Fruit fly (Drosophila melanogaster) whole organism, embryonic: ENCODE results near the gene in.

Experiments used
- Bgb ChIP-seq: fragments of 200-800 bp; sonication (Bioruptor generic); IDR thresholded peaks from 2 replicates; pipeline ENCODE4 v1.3.6; 2022; ENCODE audit warnings: missing biosample characterization, missing genetic modification characterization; ENCODE audit not compliant: partially characterized antibody
- BtbVII ChIP-seq: fragments of 200-800 bp; sonication (Bioruptor generic); optimal IDR thresholded peaks from 3 replicates; lab custom pipeline; 2017; ENCODE audit warnings: missing biosample characterization, mild to moderate bottlenecking, missing genetic modification characterization
- CG13287 ChIP-seq: fragments of 200-800 bp; sonication (Bioruptor generic); IDR thresholded peaks from 2 replicates; pipeline ENCODE4 v1.3.6; 2022; ENCODE audit warnings: missing biosample characterization, missing genetic modification characterization; ENCODE audit not compliant: partially characterized antibody
- CG13424 ChIP-seq: fragments of 200-800 bp; sonication (Bioruptor generic); optimal IDR thresholded peaks from 2 replicates; lab custom pipeline; 2019; ENCODE audit warnings: missing biosample characterization, mild to moderate bottlenecking, missing genetic modification characterization, moderate library complexity
- CG16813 ChIP-seq: fragments of 200-800 bp; sonication (Bioruptor generic); IDR thresholded peaks from 3 replicates; pipeline ENCODE4 v1.3.6; 2022; ENCODE audit warnings: missing biosample characterization, missing genetic modification characterization; ENCODE audit not compliant: partially characterized antibody
- CG2712 ChIP-seq: fragments of 200-800 bp; optimal IDR thresholded peaks from 3 replicates; lab custom pipeline; 2019; ENCODE audit warnings: missing biosample characterization, mild to moderate bottlenecking, missing genetic modification characterization, moderate library complexity
- CG3726 ChIP-seq: fragments of 200-800 bp; sonication (Bioruptor generic); IDR thresholded peaks from 3 replicates; pipeline ENCODE4, ENCODE4 v1.3.6; 2022; ENCODE audit warnings: missing biosample characterization, missing genetic modification characterization
- CG3847 ChIP-seq: fragments of 200-800 bp; sonication (Bioruptor generic); IDR thresholded peaks from 2 replicates; pipeline ENCODE4 v1.3.6; 2022; ENCODE audit warnings: missing biosample characterization, missing genetic modification characterization
- CG6683 ChIP-seq: fragments of 200-800 bp; sonication (Bioruptor generic); optimal IDR thresholded peaks from 2 replicates; lab custom pipeline; 2017; ENCODE audit warnings: missing biosample characterization, mild to moderate bottlenecking, missing genetic modification characterization, missing genetic modification reagents
- CG6791 ChIP-seq: fragments of 200-800 bp; sonication (Bioruptor generic); IDR thresholded peaks from 3 replicates; pipeline ENCODE4 v1.3.6; 2022; ENCODE audit warnings: missing biosample characterization, missing genetic modification characterization; ENCODE audit not compliant: partially characterized antibody
- CG9797 ChIP-seq: fragments of 200-800 bp; sonication (Bioruptor generic); optimal IDR thresholded peaks from 3 replicates; lab custom pipeline; 2018; ENCODE audit warnings: missing biosample characterization, mild to moderate bottlenecking, missing genetic modification characterization
- CG9932 ChIP-seq: fragments of 200-800 bp; sonication (Bioruptor generic); IDR thresholded peaks from 2 replicates; pipeline ENCODE4 v1.3.6; 2022; ENCODE audit warnings: missing biosample characterization, missing genetic modification characterization
- D ChIP-seq, 2 experiments: fragments of 200-800 bp in 1 of 2; fragments of >200 bp in 1 of 2; sonication (Bioruptor generic) in 1 of 2; optimal IDR thresholded peaks; 2 replicates in 1 of 2; 3 replicates in 1 of 2; lab custom pipeline; 2017; ENCODE audit warnings: mild to moderate bottlenecking in 1 of 2, missing biosample characterization in 1 of 2, missing genetic modification characterization in 1 of 2, missing genetic modification reagents in 1 of 2
- D19B ChIP-seq: fragments of 200-800 bp; sonication (Bioruptor generic); optimal IDR thresholded peaks from 2 replicates; lab custom pipeline; 2017; ENCODE audit warnings: missing biosample characterization, mild to moderate bottlenecking, missing genetic modification characterization
- Dll ChIP-seq: fragments of 200-800 bp; sonication (Bioruptor generic); IDR thresholded peaks from 4 replicates; pipeline ENCODE4 v1.3.6; 2022; ENCODE audit warnings: missing biosample characterization, missing genetic modification characterization; ENCODE audit not compliant: partially characterized antibody
- Dref ChIP-seq: fragments of 200-800 bp; sonication (Bioruptor generic); IDR thresholded peaks from 2 replicates; pipeline ENCODE4 v1.3.6; 2022; ENCODE audit warnings: missing biosample characterization, missing genetic modification characterization
- Drgx ChIP-seq: fragments of 200-800 bp; sonication (Bioruptor generic); IDR thresholded peaks from 2 replicates; pipeline ENCODE4 v1.3.6; 2022; ENCODE audit warnings: missing biosample characterization, missing genetic modification characterization
- Eip74EF ChIP-seq, 2 experiments: fragments of 200-800 bp in 1 of 2; fragments of >200 bp in 1 of 2; sonication (Bioruptor generic) in 1 of 2; optimal IDR thresholded peaks; 2 replicates each; lab custom pipeline; 2017 to 2019; ENCODE audit warnings: missing biosample characterization in 2 of 2, missing genetic modification characterization in 2 of 2, mild to moderate bottlenecking in 1 of 2, moderate library complexity in 1 of 2
- Ets65A ChIP-seq: fragments of 200-800 bp; sonication (Bioruptor generic); peaks from one replicate; lab custom pipeline; 2016; ENCODE audit warnings: missing biosample characterization, missing genetic modification characterization
- Lhr ChIP-seq: fragments of 200-800 bp; sonication (Bioruptor generic); optimal IDR thresholded peaks from 3 replicates; lab custom pipeline; 2017; ENCODE audit warnings: mild to moderate bottlenecking, missing biosample characterization, missing genetic modification reagents, missing genetic modification characterization
- Lim3 ChIP-seq: fragments of 200-800 bp; sonication (Bioruptor generic); IDR thresholded peaks from 2 replicates; pipeline ENCODE4 v1.3.6; 2022; ENCODE audit warnings: missing biosample characterization, missing genetic modification characterization
- NC2α ChIP-seq: fragments of 200-800 bp; sonication (Bioruptor generic); optimal IDR thresholded peaks from 2 replicates; lab custom pipeline; 2016; ENCODE audit warnings: missing biosample characterization, missing genetic modification characterization
- Neu2 ChIP-seq: fragments of 200-800 bp; sonication (Bioruptor generic); optimal IDR thresholded peaks from 3 replicates; lab custom pipeline; 2016; ENCODE audit warnings: missing biosample characterization, missing genetic modification characterization, borderline replicate concordance
- Poxn ChIP-seq: fragments of 200-800 bp; sonication (Bioruptor generic); IDR thresholded peaks from 2 replicates; pipeline ENCODE4 v1.3.6; 2022; ENCODE audit warnings: missing biosample characterization, missing genetic modification characterization
- Scr ChIP-seq: fragments of 200-800 bp; sonication (Bioruptor generic); IDR thresholded peaks from 2 replicates; pipeline ENCODE4 v1.3.6; 2022; ENCODE audit warnings: missing biosample characterization, missing genetic modification characterization; ENCODE audit not compliant: partially characterized antibody
- Sry-δ ChIP-seq: fragments of 200-800 bp; sonication (Bioruptor generic); optimal IDR thresholded peaks from 2 replicates; lab custom pipeline; 2016; ENCODE audit warnings: missing biosample characterization, missing genetic modification characterization
- Trl ChIP-seq, 3 experiments: fragments of >200 bp in 2 of 3; fragments of 200-800 bp in 1 of 3; sonication (Bioruptor generic) in 1 of 3; optimal IDR thresholded peaks; 2 replicates in 1 of 3; 3 replicates in 2 of 3; lab custom pipeline; 2016 to 2017; ENCODE audit warnings: missing biosample characterization in 1 of 3, missing genetic modification characterization in 1 of 3
- YL-1 ChIP-seq: fragments of 200-800 bp; sonication (Bioruptor generic); optimal IDR thresholded peaks from 3 replicates; lab custom pipeline; 2017; ENCODE audit warnings: missing biosample characterization, mild to moderate bottlenecking, missing genetic modification characterization
- amos ChIP-seq: fragments of 200-800 bp; sonication (Bioruptor generic); IDR thresholded peaks from 2 replicates; pipeline ENCODE4 v1.3.6; 2022; ENCODE audit warnings: missing biosample characterization, missing genetic modification characterization; ENCODE audit not compliant: partially characterized antibody
- ap ChIP-seq: fragments of 200-800 bp; sonication (Bioruptor generic); IDR thresholded peaks from 2 replicates; pipeline ENCODE4 v1.3.6; 2022; ENCODE audit warnings: missing biosample characterization, missing genetic modification characterization
- ara ChIP-seq: fragments of 200-800 bp; sonication (Bioruptor generic); IDR thresholded peaks from 2 replicates; pipeline ENCODE4 v1.3.6; 2022; ENCODE audit warnings: missing biosample characterization, missing genetic modification characterization
- bbx ChIP-seq: fragments of 200-800 bp; sonication (Bioruptor generic); IDR thresholded peaks from 2 replicates; pipeline ENCODE4 v1.3.6; 2022; ENCODE audit warnings: missing biosample characterization, missing genetic modification characterization; ENCODE audit not compliant: partially characterized antibody
- cad ChIP-seq: fragments of >200 bp; optimal IDR thresholded peaks from 2 replicates; lab custom pipeline; 2017; ENCODE audit warnings: missing biosample characterization, missing genetic modification characterization
- gcm2 ChIP-seq: fragments of 200-800 bp; sonication (Bioruptor generic); optimal IDR thresholded peaks from 2 replicates; lab custom pipeline; 2016; ENCODE audit warnings: missing biosample characterization, missing genetic modification characterization
- gfzf ChIP-seq: fragments of 200-800 bp; sonication (Bioruptor generic); optimal IDR thresholded peaks from 2 replicates; lab custom pipeline; 2016; ENCODE audit warnings: missing biosample characterization, mild to moderate bottlenecking, missing genetic modification characterization, moderate library complexity
- lilli ChIP-seq: fragments of 200-800 bp; sonication (Bioruptor generic); optimal IDR thresholded peaks from 3 replicates; lab custom pipeline; 2016; ENCODE audit warnings: missing biosample characterization, missing genetic modification characterization
- lov ChIP-seq, 2 experiments: fragments of 200-800 bp in 1 of 2; fragments of >200 bp in 1 of 2; sonication (Bioruptor generic) in 1 of 2; IDR thresholded peaks in 1 of 2; optimal IDR thresholded peaks in 1 of 2; 2 replicates in 1 of 2; 3 replicates in 1 of 2; pipeline versions ENCODE4 v1.3.6 to Lab custom; 2017 to 2022; ENCODE audit warnings: missing biosample characterization in 1 of 2, missing genetic modification characterization in 1 of 2
- maf-S ChIP-seq: fragments of 200-800 bp; sonication (Bioruptor generic); optimal IDR thresholded peaks from 2 replicates; lab custom pipeline; 2016; ENCODE audit warnings: missing biosample characterization, missing genetic modification characterization
- nerfin-2 ChIP-seq: fragments of 200-800 bp; sonication (Bioruptor generic); IDR thresholded peaks from 2 replicates; pipeline ENCODE4 v1.3.6; 2022; ENCODE audit warnings: missing biosample characterization, missing genetic modification characterization; ENCODE audit not compliant: partially characterized antibody
- odd ChIP-seq: fragments of 200-800 bp; sonication (Bioruptor generic); optimal IDR thresholded peaks from 2 replicates; lab custom pipeline; 2017; ENCODE audit warnings: missing biosample characterization, mild to moderate bottlenecking, missing genetic modification characterization
- pum ChIP-seq: fragments of 200-800 bp; sonication (Bioruptor generic); optimal IDR thresholded peaks from 2 replicates; lab custom pipeline; 2016; ENCODE audit warnings: missing biosample characterization, missing genetic modification characterization
- pzg ChIP-seq: fragments of 200-800 bp; sonication (Bioruptor generic); optimal IDR thresholded peaks from 3 replicates; lab custom pipeline; 2018; ENCODE audit warnings: missing biosample characterization, mild to moderate bottlenecking, missing genetic modification characterization, moderate library complexity
- row ChIP-seq: fragments of 200-800 bp; sonication (Bioruptor generic); IDR thresholded peaks from 3 replicates; pipeline ENCODE4 v1.3.6; 2022; ENCODE audit warnings: missing biosample characterization, missing genetic modification characterization
- sna ChIP-seq: fragments of 200-800 bp; sonication (Bioruptor generic); IDR thresholded peaks from 2 replicates; pipeline ENCODE4 v1.3.6; 2022; ENCODE audit warnings: missing biosample characterization, missing genetic modification characterization; ENCODE audit not compliant: partially characterized antibody
- tap ChIP-seq: fragments of 200-800 bp; optimal IDR thresholded peaks from 3 replicates; lab custom pipeline; 2019; ENCODE audit warnings: missing biosample characterization, mild to moderate bottlenecking, missing genetic modification characterization, moderate library complexity
- trem ChIP-seq: fragments of 200-800 bp; optimal IDR thresholded peaks from 3 replicates; lab custom pipeline; 2019; ENCODE audit warnings: missing biosample characterization, mild to moderate bottlenecking, missing genetic modification characterization, moderate library complexity
- tx ChIP-seq: fragments of 200-800 bp; sonication (Bioruptor generic); optimal IDR thresholded peaks from 2 replicates; lab custom pipeline; 2016; ENCODE audit warnings: missing biosample characterization, missing genetic modification characterization
- zen2 ChIP-seq: fragments of 200-800 bp; sonication (Bioruptor generic); IDR thresholded peaks from 3 replicates; pipeline ENCODE4 v1.3.6; 2022; ENCODE audit warnings: missing biosample characterization, missing genetic modification characterization; ENCODE audit not compliant: partially characterized antibody

Gene in

dm6 chr3L:20356613-20357012 lies 10.4 kb upstream of the in start, which contains the start of gene kin17 (continued):
- no peak for TF ChIP-seq D (optimal IDR thresholded peaks at IDR 0.05; lab: Kevin White, UChicago)
- TF ChIP-seq D (GFP tag; optimal IDR thresholded peaks at IDR 0.05; lab: Kevin White, UChicago), result no peak
- no peak for TF ChIP-seq CG3726 (GFP tag; lab: Robert Waterston, UW)
- no peak for TF ChIP-seq CG9932 (GFP tag; lab: Robert Waterston, UW)
- TF ChIP-seq sna (GFP tag; lab: Robert Waterston, UW), result peak; percentile 51; the same call in 1 of the 2 replicates
- TF ChIP-seq gcm2 (GFP tag; lab: Kevin White, UChicago), result no peak
- no peak for TF ChIP-seq CG13424 (tag; lab: Kevin White, UChicago)
- no peak for TF ChIP-seq lilli (GFP tag; lab: Kevin White, UChicago)
- no peak for TF ChIP-seq Lim3
- no peak for TF ChIP-seq Lhr (GFP tag; lab: Kevin White, UChicago)
- TF ChIP-seq Ets65A (GFP tag; lab: Kevin White, UChicago), result no peak
- TF ChIP-seq BtbVII (GFP tag; lab: Kevin White, UChicago), result no peak
- peak; percentile 75 for TF ChIP-seq Scr (GFP tag; lab: Robert Waterston, UW)
- peak; percentile 26; the same call in 1 of the 2 replicates for TF ChIP-seq CG3847
- no peak for TF ChIP-seq cad (GFP tag; lab: Kevin White, UChicago)
- TF ChIP-seq Bgb (GFP tag; lab: Robert Waterston, UW), result peak; percentile 74
- no peak for TF ChIP-seq tx (GFP tag; lab: Kevin White, UChicago)
- no peak for TF ChIP-seq CG6683 (GFP tag; lab: Kevin White, UChicago)
- TF ChIP-seq Drgx (GFP tag; lab: Robert Waterston, UW), result no peak
- TF ChIP-seq gfzf (GFP tag; lab: Kevin White, UChicago), result peak; percentile 85
- TF ChIP-seq CG9797, result peak; percentile 84
- TF ChIP-seq amos (GFP tag; lab: Robert Waterston, UW), result peak; percentile 72
- TF ChIP-seq Dll (GFP tag; lab: Robert Waterston, UW), result peak; percentile 76; the same call in 3 of the 4 replicates
- peak; percentile 78 for TF ChIP-seq pzg (GFP tag; lab: Kevin White, UChicago)
- peak; percentile 75 for TF ChIP-seq bbx (GFP tag; lab: Robert Waterston, UW)
- TF ChIP-seq zen2, result peak; percentile 54; the same call in 2 of the 3 replicates
- no peak for TF ChIP-seq Eip74EF (GFP tag; optimal IDR thresholded peaks at IDR 0.05; lab: Kevin White, UChicago)
- no peak for TF ChIP-seq ap (GFP tag; lab: Robert Waterston, UW)
- no peak for TF ChIP-seq lov (optimal IDR thresholded peaks at IDR 0.05; lab: Kevin White, UChicago)
- no peak for TF ChIP-seq lov (GFP tag; IDR thresholded peaks at IDR 0.05; lab: Robert Waterston, UW)
- 0 out of 2 replicates have a peak, but pooled peaks have one; percentile 26 for TF ChIP-seq nerfin-2 (GFP tag; lab: Robert Waterston, UW)
- TF ChIP-seq Dref (GFP tag; lab: Robert Waterston, UW), result peak; percentile 70
- no peak for TF ChIP-seq Neu2 (GFP tag; lab: Kevin White, UChicago)
- TF ChIP-seq CG16813 (GFP tag; lab: Robert Waterston, UW), result peak; percentile 71
- peak; percentile 58 for TF ChIP-seq YL-1 (GFP tag; lab: Kevin White, UChicago)
- TF ChIP-seq pum, result no peak
- peak; percentile 87 for TF ChIP-seq CG13287
- no peak for TF ChIP-seq maf-S
- peak; percentile 66 for TF ChIP-seq Sry-δ (GFP tag; lab: Kevin White, UChicago)
- no peak for TF ChIP-seq Trl (optimal IDR thresholded peaks at IDR 0.05; lab: Kevin White, UChicago)
- TF ChIP-seq Trl (GFP tag; optimal IDR thresholded peaks at IDR 0.05; lab: Kevin White, UChicago), result no peak
- no peak for TF ChIP-seq ara (GFP tag; lab: Robert Waterston, UW)
- no peak for TF ChIP-seq NC2α
- no peak for TF ChIP-seq D19B
- peak; percentile 64 for TF ChIP-seq trem (tag; lab: Kevin White, UChicago)
- no peak for TF ChIP-seq tap (tag; lab: Kevin White, UChicago)
- TF ChIP-seq CG6791 (GFP tag; lab: Robert Waterston, UW), result peak; percentile 73; the same call in 2 of the 3 replicates
- no peak for TF ChIP-seq odd
- no peak for TF ChIP-seq CG2712 (tag; lab: Kevin White, UChicago)
- TF ChIP-seq Poxn (GFP tag; lab: Robert Waterston, UW), result no peak
- TF ChIP-seq row (GFP tag; lab: Robert Waterston, UW), result peak; percentile 14; the same call in 1 of the 3 replicates
